Fruit fly (Drosophila melanogaster): ENCODE measurements around the gene Pde1c.

Gene Pde1c

dm6 chr2L:11942265-11942664 is 13.9 kb upstream of the Pde1c start:
- TF ChIP-seq CTCF (GFP tag; optimal IDR thresholded peaks at IDR 0.05) (peak; percentile 1), CG5180 (GFP tag; optimal IDR thresholded peaks at IDR 0.05) (peak; percentile 97), kay (GFP tag; optimal IDR thresholded peaks at IDR 0.05) (no peak), Atf6 (GFP tag; IDR thresholded peaks at IDR 0.05) (no peak), E2f1 (GFP tag; IDR thresholded peaks at IDR 0.05) (0 out of 2 replicates have a peak, but pooled peaks have one; percentile 10), Rx (GFP tag; IDR thresholded peaks at IDR 0.05) (no peak), Meics (GFP tag; optimal IDR thresholded peaks at IDR 0.05) (no peak), CG11504 (tag; optimal IDR thresholded peaks at IDR 0.05) (peak; percentile 3), CG2202 (tag; optimal IDR thresholded peaks at IDR 0.05) (no peak), Drgx (GFP tag; IDR thresholded peaks at IDR 0.05) (peak; percentile 50; the same call in 1 of the 2 replicates), gem (tag; optimal IDR thresholded peaks at IDR 0.05) (peak; percentile 28)

dm6 chr2L:11940620-11941019 is 12.2 kb upstream of the Pde1c start:
- TF ChIP-seq CG6689 (GFP tag; IDR thresholded peaks at IDR 0.05) (0 out of 2 replicates have a peak, but pooled peaks have one; percentile 22), CG15514 (GFP tag; optimal IDR thresholded peaks at IDR 0.05) (no peak), Stat92E (GFP tag; optimal IDR thresholded peaks at IDR 0.05) (no peak), org-1 (GFP tag; optimal IDR thresholded peaks at IDR 0.05) (no peak), Doc2 (GFP tag; IDR thresholded peaks at IDR 0.05) (no peak), caup (GFP tag; optimal IDR thresholded peaks at IDR 0.05; ENCODE audit: severe bottlenecking) (no peak), lola (GFP tag; optimal IDR thresholded peaks at IDR 0.05) (no peak), CG4360 (GFP tag; IDR thresholded peaks at IDR 0.05) (no peak), Xrp1 (GFP tag; IDR thresholded peaks at IDR 0.05) (no peak), E2f2 (GFP tag; IDR thresholded peaks at IDR 0.05) (no peak), CG10462 (GFP tag; optimal IDR thresholded peaks at IDR 0.05) (no peak), Sox102F (GFP tag; optimal IDR thresholded peaks at IDR 0.05) (peak; percentile 26), Blimp-1 (GFP tag; optimal IDR thresholded peaks at IDR 0.05) (no peak), CoRest (tag; optimal IDR thresholded peaks at IDR 0.05) (no peak), CG18599 (GFP tag; optimal IDR thresholded peaks at IDR 0.05) (no peak), CG3838 (GFP tag; optimal IDR thresholded peaks at IDR 0.05) (no peak), Hr51 (GFP tag; optimal IDR thresholded peaks at IDR 0.05) (peak in 1 of 2 experiments; percentile 13), hbn (GFP tag; IDR thresholded peaks at IDR 0.05; ENCODE audit: partially characterized antibody) (no peak), CG10959 (GFP tag; IDR thresholded peaks at IDR 0.05) (no peak), dmrt11E (tag; optimal IDR thresholded peaks at IDR 0.05) (no peak), lmd (GFP tag; IDR thresholded peaks at IDR 0.05) (peak; percentile 11; the same call in 1 of the 2 replicates), wor (GFP tag; IDR thresholded peaks at IDR 0.05) (no peak), klu (GFP tag; IDR thresholded peaks at IDR 0.05) (no peak), Dref (GFP tag; IDR thresholded peaks at IDR 0.05) (no peak), ATbp (GFP tag; optimal IDR thresholded peaks at IDR 0.05) (no peak), CG11696 (GFP tag; IDR thresholded peaks at IDR 0.05) (no peak), CG8388 (GFP tag; optimal IDR thresholded peaks at IDR 0.05) (no peak), GATAe (GFP tag; conservative IDR thresholded peaks at IDR 0.05) (no peak), CG10274 (GFP tag; optimal IDR thresholded peaks at IDR 0.05) (no peak), CG14965 (GFP tag; optimal IDR thresholded peaks at IDR 0.05; ENCODE audit: borderline replicate concordance) (no peak), ara (GFP tag; IDR thresholded peaks at IDR 0.05) (no peak), CG32532 (GFP tag; IDR thresholded peaks at IDR 0.05) (no peak), esg (GFP tag; conservative IDR thresholded peaks at IDR 0.05) (0 out of 2 replicates have a peak, but pooled peaks have one; percentile 6), CG13894 (tag; optimal IDR thresholded peaks at IDR 0.05) (no peak), salm (tag; optimal IDR thresholded peaks at IDR 0.05) (no peak), CG11504 (tag; optimal IDR thresholded peaks at IDR 0.05) (peak; percentile 31), Six4 (GFP tag; optimal IDR thresholded peaks at IDR 0.05) (no peak), Antp (GFP tag; optimal IDR thresholded peaks at IDR 0.05) (no peak), CG1602 (GFP tag; optimal IDR thresholded peaks at IDR 0.05) (no peak), CG12071 (GFP tag; optimal IDR thresholded peaks at IDR 0.05) (no peak)
